Fruit fly (Drosophila melanogaster) whole organism, pupa: Measurements from ENCODE around the gene ato.

Experiments used
- CG10348 ChIP-seq: fragments of 200-800 bp; sonication (Bioruptor generic); IDR thresholded peaks from 2 replicates; pipeline ENCODE4 v1.3.6; 2022; ENCODE audit warnings: missing biosample characterization, missing genetic modification characterization
- CG12605 ChIP-seq: fragments of 200-800 bp; sonication (Bioruptor generic); IDR thresholded peaks from 2 replicates; pipeline ENCODE4 v1.3.6; 2022; ENCODE audit warnings: missing biosample characterization, missing genetic modification characterization
- CG13204 ChIP-seq: fragments of 200-800 bp; sonication (Bioruptor generic); optimal IDR thresholded peaks from 2 replicates; lab custom pipeline; 2018; ENCODE audit warnings: missing biosample characterization, mild to moderate bottlenecking, missing genetic modification characterization, moderate library complexity
- CG14655 ChIP-seq: fragments of 200-800 bp; sonication (Bioruptor generic); optimal IDR thresholded peaks from 3 replicates; lab custom pipeline; 2017; ENCODE audit warnings: mild to moderate bottlenecking, missing biosample characterization, missing genetic modification reagents, missing genetic modification characterization
- CG15710 ChIP-seq: fragments of 200-800 bp; sonication (Bioruptor generic); optimal IDR thresholded peaks from 2 replicates; lab custom pipeline; 2018; ENCODE audit warnings: missing biosample characterization, mild to moderate bottlenecking, missing genetic modification characterization, moderate library complexity
- CG17806 ChIP-seq: fragments of 200-800 bp; sonication (Bioruptor generic); optimal IDR thresholded peaks from 2 replicates; lab custom pipeline; 2018; ENCODE audit warnings: missing biosample characterization, mild to moderate bottlenecking, missing genetic modification characterization, moderate library complexity
- CG32121 ChIP-seq: fragments of 200-800 bp; sonication (Bioruptor generic); IDR thresholded peaks from 2 replicates; pipeline ENCODE4 v1.3.6; 2022; ENCODE audit warnings: missing biosample characterization, missing genetic modification characterization
- CG34367 ChIP-seq: fragments of 200-800 bp; sonication (Bioruptor generic); optimal IDR thresholded peaks from 2 replicates; lab custom pipeline; 2018; ENCODE audit warnings: missing biosample characterization, mild to moderate bottlenecking, missing genetic modification characterization
- CG4496 ChIP-seq: fragments of 200-800 bp; sonication (Bioruptor generic); IDR thresholded peaks from 3 replicates; pipeline ENCODE4 v1.3.6; 2022; ENCODE audit warnings: missing biosample characterization, missing genetic modification characterization
- CG8159 ChIP-seq: fragments of 200-800 bp; sonication (Bioruptor generic); optimal IDR thresholded peaks from 3 replicates; lab custom pipeline; 2018; ENCODE audit warnings: missing biosample characterization, mild to moderate bottlenecking, missing genetic modification characterization, moderate library complexity
- CG8301 ChIP-seq: fragments of 200-800 bp; sonication (Bioruptor generic); optimal IDR thresholded peaks from 2 replicates; lab custom pipeline; 2018; ENCODE audit warnings: missing biosample characterization, mild to moderate bottlenecking, missing genetic modification characterization
- CG9948 ChIP-seq: fragments of 200-800 bp; sonication (Bioruptor generic); optimal IDR thresholded peaks from 2 replicates; lab custom pipeline; 2018; ENCODE audit warnings: missing biosample characterization, mild to moderate bottlenecking, missing genetic modification characterization, moderate library complexity
- D1 ChIP-seq: fragments of 200-800 bp; sonication (Bioruptor generic); optimal IDR thresholded peaks from 2 replicates; lab custom pipeline; 2018; ENCODE audit warnings: missing biosample characterization, mild to moderate bottlenecking, missing genetic modification characterization, moderate library complexity
- EcR ChIP-seq: fragments of 200-800 bp; sonication (Bioruptor generic); optimal IDR thresholded peaks from 3 replicates; lab custom pipeline; 2019; ENCODE audit warnings: missing biosample characterization, missing genetic modification characterization, mild to moderate bottlenecking, moderate library complexity, missing genetic modification reagents
- Ets98B ChIP-seq: fragments of 200-800 bp; sonication (Bioruptor generic); IDR thresholded peaks from 2 replicates; pipeline ENCODE4 v1.3.6; 2022; ENCODE audit warnings: missing biosample characterization, missing genetic modification characterization
- Pif1A ChIP-seq: fragments of 200-800 bp; sonication (Bioruptor generic); optimal IDR thresholded peaks from 3 replicates; lab custom pipeline; 2016; ENCODE audit warnings: missing biosample characterization, missing genetic modification characterization
- Pif1B ChIP-seq: fragments of 200-800 bp; sonication (Bioruptor generic); optimal IDR thresholded peaks from 3 replicates; lab custom pipeline; 2016; ENCODE audit warnings: missing biosample characterization, missing genetic modification characterization
- Snoo ChIP-seq: fragments of 200-800 bp; sonication (Bioruptor generic); optimal IDR thresholded peaks from 3 replicates; lab custom pipeline; 2017; ENCODE audit warnings: missing biosample characterization, mild to moderate bottlenecking, missing genetic modification characterization, inconsistent platforms
- fd96Ca ChIP-seq: fragments of 200-800 bp; sonication (Bioruptor generic); IDR thresholded peaks from 3 replicates; pipeline ENCODE4 v1.3.6; 2022; ENCODE audit warnings: missing biosample characterization, missing genetic modification characterization
- gl ChIP-seq: fragments of 200-800 bp; sonication (Bioruptor generic); optimal IDR thresholded peaks from 2 replicates; lab custom pipeline; 2018; ENCODE audit warnings: missing biosample characterization, mild to moderate bottlenecking, missing genetic modification characterization
- rn ChIP-seq: fragments of 200-800 bp; sonication (Bioruptor generic); IDR thresholded peaks from 2 replicates; pipeline ENCODE4 v1.3.6; 2022; ENCODE audit warnings: missing biosample characterization, missing genetic modification characterization

Gene ato

dm6 chr3R:8261634-8262033, 16.2 kb upstream of the ato start:
- TF ChIP-seq Pif1B (GFP tag; lab: Kevin White, UChicago): no peak
- no peak for TF ChIP-seq CG32121 (GFP tag; lab: Robert Waterston, UW)
- TF ChIP-seq CG15710 (tag; lab: Kevin White, UChicago): no peak
- no peak for TF ChIP-seq Ets98B
- no peak for TF ChIP-seq CG13204
- no peak for TF ChIP-seq fd96Ca (GFP tag; lab: Robert Waterston, UW)
- TF ChIP-seq Snoo (tag; lab: Kevin White, UChicago): no peak
- TF ChIP-seq CG8159 (tag; lab: Kevin White, UChicago): no peak
- TF ChIP-seq CG9948 (tag; lab: Kevin White, UChicago): no peak
- no peak for TF ChIP-seq Pif1A (GFP tag; lab: Kevin White, UChicago)
- no peak for TF ChIP-seq gl (tag; lab: Kevin White, UChicago)
- no peak for TF ChIP-seq rn (GFP tag; lab: Robert Waterston, UW)
- TF ChIP-seq CG34367 (tag; lab: Kevin White, UChicago): no peak
- no peak for TF ChIP-seq CG12605 (GFP tag; lab: Robert Waterston, UW)

- TF ChIP-seq CG9948 (tag; lab: Kevin White, UChicago): peak; percentile 77
- peak; percentile 39; the same call in 1 of the 2 replicates for TF ChIP-seq CG10348 (GFP tag; lab: Robert Waterston, UW)
- no peak for TF ChIP-seq CG12605 (GFP tag; lab: Robert Waterston, UW)
- TF ChIP-seq CG14655 (GFP tag; lab: Kevin White, UChicago): no peak
- TF ChIP-seq CG8159 (tag; lab: Kevin White, UChicago): peak; percentile 83
- peak; percentile 61; the same call in 2 of the 3 replicates for TF ChIP-seq fd96Ca (GFP tag; lab: Robert Waterston, UW)
- TF ChIP-seq CG32121 (GFP tag; lab: Robert Waterston, UW): peak; percentile 73
- TF ChIP-seq CG8301 (tag; lab: Kevin White, UChicago): peak; percentile 64
- no peak for TF ChIP-seq D1
- TF ChIP-seq Pif1A (GFP tag; lab: Kevin White, UChicago): no peak
- TF ChIP-seq Ets98B: peak; percentile 71; the same call in 1 of the 2 replicates
- TF ChIP-seq rn (GFP tag; lab: Robert Waterston, UW): peak; percentile 73
- TF ChIP-seq Snoo (tag; lab: Kevin White, UChicago): peak; percentile 85
- peak; percentile 65 for TF ChIP-seq CG34367 (tag; lab: Kevin White, UChicago)
- peak; percentile 70 for TF ChIP-seq CG17806 (tag; lab: Kevin White, UChicago)
- TF ChIP-seq EcR (GFP tag; lab: Kevin White, UChicago): no peak
- TF ChIP-seq Pif1B (GFP tag; lab: Kevin White, UChicago): no peak
- peak; percentile 85 for TF ChIP-seq CG4496
- no peak for TF ChIP-seq CG13204
- peak; percentile 83 for TF ChIP-seq CG15710 (tag; lab: Kevin White, UChicago)
- TF ChIP-seq gl (tag; lab: Kevin White, UChicago): no peak
- TF ChIP-seq, all 21 proteins: peak for 13
Observed at dm6 chr3R:8264302-8265080, 13.4 kb upstream of the ato start, which contains the start of the genes RPA1 and Mcm2. TSS of gene RPA1 (minus strand) at chr3R:8264451. TSS of gene Mcm2 (plus strand) at chr3R:8264970.

- no peak for TF ChIP-seq CG4496
- TF ChIP-seq CG9948 (tag; lab: Kevin White, UChicago): no peak
- no peak for TF ChIP-seq CG8159 (tag; lab: Kevin White, UChicago)
- TF ChIP-seq CG13204: no peak
- TF ChIP-seq CG8301 (tag; lab: Kevin White, UChicago): no peak
- TF ChIP-seq fd96Ca (GFP tag; lab: Robert Waterston, UW): no peak
- no peak for TF ChIP-seq gl (tag; lab: Kevin White, UChicago)
- no peak for TF ChIP-seq CG15710 (tag; lab: Kevin White, UChicago)
- no peak for TF ChIP-seq EcR (GFP tag; lab: Kevin White, UChicago)
- no peak for TF ChIP-seq CG17806 (tag; lab: Kevin White, UChicago)
- no peak for TF ChIP-seq CG34367 (tag; lab: Kevin White, UChicago)
- no peak for TF ChIP-seq CG12605 (GFP tag; lab: Robert Waterston, UW)
- TF ChIP-seq Pif1B (GFP tag; lab: Kevin White, UChicago): no peak
- TF ChIP-seq D1: no peak
- no peak for TF ChIP-seq Ets98B
- TF ChIP-seq CG14655 (GFP tag; lab: Kevin White, UChicago): no peak
- no peak for TF ChIP-seq Pif1A (GFP tag; lab: Kevin White, UChicago)
- no peak for TF ChIP-seq CG32121 (GFP tag; lab: Robert Waterston, UW)
- TF ChIP-seq CG10348 (GFP tag; lab: Robert Waterston, UW): no peak
- no peak for TF ChIP-seq Snoo (tag; lab: Kevin White, UChicago)
Observed at dm6 chr3R:8269740-8270139, 8.1 kb upstream of the ato start, which contains the start of gene CG9630. TSS of gene CG9630 (minus strand) at chr3R:8269896.

dm6 chr3R:8272573-8273165, 5.2 kb upstream of the ato start:
- TF ChIP-seq CG8159 (tag; lab: Kevin White, UChicago) (no peak), Snoo (tag; lab: Kevin White, UChicago) (peak; percentile 56), Pif1A (GFP tag; lab: Kevin White, UChicago) (no peak), CG10348 (GFP tag; lab: Robert Waterston, UW) (no peak)

dm6 chr3R:8275031-8275430, 2.8 kb upstream of the ato start:
- no peak for TF ChIP-seq Pif1B (GFP tag; lab: Kevin White, UChicago)
- no peak for TF ChIP-seq CG13204
- no peak for TF ChIP-seq CG34367 (tag; lab: Kevin White, UChicago)
- TF ChIP-seq gl (tag; lab: Kevin White, UChicago): no peak
- no peak for TF ChIP-seq Pif1A (GFP tag; lab: Kevin White, UChicago)
- TF ChIP-seq CG15710 (tag; lab: Kevin White, UChicago): no peak
- TF ChIP-seq CG32121 (GFP tag; lab: Robert Waterston, UW): no peak
- TF ChIP-seq CG10348 (GFP tag; lab: Robert Waterston, UW): no peak
- no peak for TF ChIP-seq Snoo (tag; lab: Kevin White, UChicago)
- TF ChIP-seq CG9948 (tag; lab: Kevin White, UChicago): no peak
- TF ChIP-seq CG17806 (tag; lab: Kevin White, UChicago): no peak
- no peak for TF ChIP-seq CG8159 (tag; lab: Kevin White, UChicago)
- no peak for TF ChIP-seq D1
- no peak for TF ChIP-seq CG14655 (GFP tag; lab: Kevin White, UChicago)
- no peak for TF ChIP-seq rn (GFP tag; lab: Robert Waterston, UW)
- no peak for TF ChIP-seq fd96Ca (GFP tag; lab: Robert Waterston, UW)
- TF ChIP-seq, all 21 proteins: peak for 0
